Fruit fly (Drosophila melanogaster) whole organism, embryonic: Measurements from ENCODE around the gene CG43638.

Experiments
- Ada2b ChIP-seq: fragments of 200-800 bp; sonication (Bioruptor generic); IDR thresholded peaks from 2 replicates; pipeline ENCODE4 v1.3.6; 2022; ENCODE audit warnings: missing biosample characterization, missing genetic modification characterization
- CG10147 ChIP-seq: fragments of 200-800 bp; sonication (Bioruptor generic); optimal IDR thresholded peaks from 2 replicates; lab custom pipeline; 2019; ENCODE audit warnings: missing biosample characterization, mild to moderate bottlenecking, missing genetic modification characterization, moderate library complexity
- CG10321 ChIP-seq: fragments of 200-800 bp; sonication (Bioruptor generic); IDR thresholded peaks from 2 replicates; pipeline ENCODE4 v1.3.6; 2022; ENCODE audit warnings: missing biosample characterization, missing genetic modification characterization
- CG10959 ChIP-seq: fragments of 200-800 bp; sonication (Bioruptor generic); IDR thresholded peaks from 2 replicates; pipeline ENCODE4 v1.3.6; 2022; ENCODE audit warnings: missing biosample characterization, missing genetic modification characterization
- CG10979 ChIP-seq: fragments of 200-800 bp; sonication (Bioruptor generic); optimal IDR thresholded peaks from 2 replicates; lab custom pipeline; 2018; ENCODE audit warnings: missing biosample characterization, mild to moderate bottlenecking, missing genetic modification characterization, moderate library complexity
- CG11504 ChIP-seq: fragments of 200-800 bp; sonication (Bioruptor generic); optimal IDR thresholded peaks from 3 replicates; lab custom pipeline; 2019; ENCODE audit warnings: missing biosample characterization, mild to moderate bottlenecking, missing genetic modification characterization, moderate library complexity
- CG14441 ChIP-seq: fragments of 200-800 bp; sonication (Bioruptor generic); IDR thresholded peaks from 2 replicates; pipeline ENCODE4 v1.3.6; 2022; ENCODE audit warnings: missing biosample characterization, missing genetic modification characterization
- CG17568 ChIP-seq: fragments of 200-800 bp; sonication (Bioruptor generic); optimal IDR thresholded peaks from 2 replicates; lab custom pipeline; 2018; ENCODE audit warnings: missing biosample characterization, mild to moderate bottlenecking, missing genetic modification characterization, moderate library complexity
- CG2120 ChIP-seq: fragments of 200-800 bp; sonication (Bioruptor generic); optimal IDR thresholded peaks from 3 replicates; lab custom pipeline; 2016; ENCODE audit warnings: missing biosample characterization, missing genetic modification characterization
- CG30020 ChIP-seq: fragments of 200-800 bp; optimal IDR thresholded peaks from 2 replicates; lab custom pipeline; 2019; ENCODE audit warnings: missing biosample characterization, mild to moderate bottlenecking, missing genetic modification characterization, moderate library complexity
- CG30403 ChIP-seq: fragments of 200-800 bp; sonication (Bioruptor generic); optimal IDR thresholded peaks from 3 replicates; lab custom pipeline; 2016; ENCODE audit warnings: missing biosample characterization, missing genetic modification characterization
- CG3065 ChIP-seq: fragments of 200-800 bp; sonication (Bioruptor generic); optimal IDR thresholded peaks from 2 replicates; lab custom pipeline; 2016; ENCODE audit warnings: missing biosample characterization, missing genetic modification characterization
- CG3407 ChIP-seq: fragments of 200-800 bp; sonication (Bioruptor generic); optimal IDR thresholded peaks from 2 replicates; lab custom pipeline; 2018; ENCODE audit warnings: missing biosample characterization, mild to moderate bottlenecking, missing genetic modification characterization
- CG3838 ChIP-seq: fragments of 200-800 bp; sonication (Bioruptor generic); optimal IDR thresholded peaks from 3 replicates; lab custom pipeline; 2016; ENCODE audit warnings: missing biosample characterization, missing genetic modification characterization
- CG42726 ChIP-seq: fragments of 200-800 bp; sonication (Bioruptor generic); IDR thresholded peaks from 2 replicates; pipeline ENCODE4 v1.3.6; 2022; ENCODE audit warnings: missing biosample characterization, missing genetic modification characterization; ENCODE audit not compliant: partially characterized antibody
- CG9609 ChIP-seq: fragments of 200-800 bp; sonication (Bioruptor generic); optimal IDR thresholded peaks from 3 replicates; lab custom pipeline; 2016; ENCODE audit warnings: missing biosample characterization, missing genetic modification characterization
- Dip3 ChIP-seq: fragments of 200-800 bp; sonication (Bioruptor generic); optimal IDR thresholded peaks from 3 replicates; lab custom pipeline; 2016; ENCODE audit warnings: missing biosample characterization, missing genetic modification characterization
- Dref ChIP-seq: fragments of 200-800 bp; sonication (Bioruptor generic); IDR thresholded peaks from 2 replicates; pipeline ENCODE4 v1.3.6; 2022; ENCODE audit warnings: missing biosample characterization, missing genetic modification characterization
- ERR ChIP-seq: fragments of 200-800 bp; sonication (Bioruptor generic); optimal IDR thresholded peaks from 2 replicates; lab custom pipeline; 2016; ENCODE audit warnings: missing biosample characterization, missing genetic modification characterization
- Fer2 ChIP-seq: fragments of 200-800 bp; sonication (Bioruptor generic); optimal IDR thresholded peaks from 2 replicates; lab custom pipeline; 2018; ENCODE audit warnings: missing biosample characterization, mild to moderate bottlenecking, missing genetic modification characterization, moderate library complexity
- GATAe ChIP-seq: fragments of 200-800 bp; sonication (Bioruptor generic); conservative IDR thresholded peaks from 2 replicates; pipeline ENCODE4 v1.3.6; 2022; ENCODE audit warnings: missing biosample characterization, missing genetic modification characterization
- Gug ChIP-seq: fragments of 200-800 bp; sonication (Bioruptor generic); IDR thresholded peaks from 4 replicates; pipeline ENCODE4 v1.3.6; 2022; ENCODE audit warnings: missing biosample characterization, missing genetic modification characterization
- HLH3B ChIP-seq: fragments of 200-800 bp; sonication (Bioruptor generic); IDR thresholded peaks from 2 replicates; pipeline ENCODE4 v1.3.6; 2022; ENCODE audit warnings: missing biosample characterization, missing genetic modification characterization
- Hr3 ChIP-seq: fragments of 200-800 bp; sonication (Bioruptor generic); optimal IDR thresholded peaks from 3 replicates; lab custom pipeline; 2016; ENCODE audit warnings: missing biosample characterization, missing genetic modification characterization
- Kr ChIP-seq: fragments of 200-800 bp; sonication (Bioruptor generic); optimal IDR thresholded peaks from 2 replicates; lab custom pipeline; 2017; ENCODE audit warnings: missing biosample characterization, mild to moderate bottlenecking, missing genetic modification characterization
- NC2β ChIP-seq: fragments of 200-800 bp; sonication (Bioruptor generic); optimal IDR thresholded peaks from 2 replicates; lab custom pipeline; 2016; ENCODE audit warnings: missing biosample characterization, missing genetic modification characterization
- NFAT ChIP-seq: fragments of 200-800 bp; sonication (Bioruptor generic); IDR thresholded peaks from 2 replicates; pipeline ENCODE4 v1.3.6; 2022; ENCODE audit warnings: missing biosample characterization, missing genetic modification characterization
- NK7.1 ChIP-seq: fragments of 200-800 bp; sonication (Bioruptor generic); optimal IDR thresholded peaks from 3 replicates; lab custom pipeline; 2016; ENCODE audit warnings: missing biosample characterization, missing genetic modification characterization
- Neu2 ChIP-seq: fragments of 200-800 bp; sonication (Bioruptor generic); optimal IDR thresholded peaks from 3 replicates; lab custom pipeline; 2016; ENCODE audit warnings: missing biosample characterization, missing genetic modification characterization, borderline replicate concordance
- Scr ChIP-seq: fragments of 200-800 bp; sonication (Bioruptor generic); IDR thresholded peaks from 2 replicates; pipeline ENCODE4 v1.3.6; 2022; ENCODE audit warnings: missing biosample characterization, missing genetic modification characterization; ENCODE audit not compliant: partially characterized antibody
- Sin3A ChIP-seq: fragments of >200 bp; optimal IDR thresholded peaks from 2 replicates; lab custom pipeline; 2018
- ac ChIP-seq: fragments of 200-800 bp; sonication (Bioruptor generic); optimal IDR thresholded peaks from 3 replicates; lab custom pipeline; 2017; ENCODE audit warnings: missing biosample characterization, mild to moderate bottlenecking, missing genetic modification characterization
- bab2 ChIP-seq: fragments of 200-800 bp; sonication (Bioruptor generic); optimal IDR thresholded peaks from 2 replicates; lab custom pipeline; 2016; ENCODE audit warnings: missing biosample characterization, missing genetic modification characterization
- br ChIP-seq: fragments of >200 bp; optimal IDR thresholded peaks from 2 replicates; lab custom pipeline; 2017
- cg ChIP-seq: fragments of 200-800 bp; sonication (Bioruptor generic); optimal IDR thresholded peaks from 3 replicates; lab custom pipeline; 2019; ENCODE audit warnings: missing biosample characterization, mild to moderate bottlenecking, missing genetic modification characterization, moderate library complexity
- dm ChIP-seq: fragments of 200-800 bp; sonication (Bioruptor generic); optimal IDR thresholded peaks from 3 replicates; lab custom pipeline; 2016; ENCODE audit warnings: missing biosample characterization, missing genetic modification characterization
- dpn ChIP-seq, 2 experiments: fragments of 200-800 bp; sonication (Bioruptor generic); optimal IDR thresholded peaks; 3 replicates each; lab custom pipeline; 2016; ENCODE audit warnings: missing biosample characterization in 2 of 2, missing genetic modification characterization in 2 of 2
- ftz-f1 ChIP-seq: fragments of 200-800 bp; sonication (Bioruptor generic); optimal IDR thresholded peaks from 2 replicates; lab custom pipeline; 2016; ENCODE audit warnings: missing biosample characterization, missing genetic modification characterization
- kay ChIP-seq: fragments of 200-800 bp; sonication (Bioruptor generic); optimal IDR thresholded peaks from 2 replicates; lab custom pipeline; 2016; ENCODE audit warnings: missing biosample characterization, missing genetic modification characterization
- ken ChIP-seq: fragments of 200-800 bp; sonication (Bioruptor generic); IDR thresholded peaks from 3 replicates; pipeline ENCODE4 v1.3.6; 2022; ENCODE audit warnings: missing biosample characterization, missing genetic modification characterization
- mld ChIP-seq: fragments of 200-800 bp; sonication (Bioruptor generic); IDR thresholded peaks from 3 replicates; pipeline ENCODE4 v1.3.6; 2022; ENCODE audit warnings: missing biosample characterization, missing genetic modification characterization; ENCODE audit not compliant: partially characterized antibody
- org-1 ChIP-seq: fragments of 200-800 bp; sonication (Bioruptor generic); optimal IDR thresholded peaks from 2 replicates; lab custom pipeline; 2017; ENCODE audit warnings: missing biosample characterization, missing genetic modification characterization
- phol ChIP-seq: fragments of 200-800 bp; sonication (Bioruptor generic); optimal IDR thresholded peaks from 3 replicates; lab custom pipeline; 2018; ENCODE audit warnings: missing biosample characterization, mild to moderate bottlenecking, missing genetic modification characterization, moderate library complexity
- run ChIP-seq: fragments of 200-800 bp; sonication (Bioruptor generic); optimal IDR thresholded peaks from 3 replicates; lab custom pipeline; 2018; ENCODE audit warnings: missing biosample characterization, mild to moderate bottlenecking, missing genetic modification characterization
- scrt ChIP-seq: fragments of 200-800 bp; sonication (Bioruptor generic); optimal IDR thresholded peaks from 2 replicates; lab custom pipeline; 2018; ENCODE audit warnings: missing biosample characterization, mild to moderate bottlenecking, missing genetic modification characterization, moderate library complexity
- slbo ChIP-seq: fragments of 200-800 bp; sonication (Bioruptor generic); IDR thresholded peaks from 2 replicates; pipeline ENCODE4 v1.3.6; 2022; ENCODE audit warnings: missing biosample characterization, missing genetic modification characterization
- sna ChIP-seq: fragments of 200-800 bp; sonication (Bioruptor generic); IDR thresholded peaks from 2 replicates; pipeline ENCODE4 v1.3.6; 2022; ENCODE audit warnings: missing biosample characterization, missing genetic modification characterization; ENCODE audit not compliant: partially characterized antibody
- stc ChIP-seq: fragments of 200-800 bp; sonication (Bioruptor generic); IDR thresholded peaks from 2 replicates; pipeline ENCODE4 v1.3.6; 2022; ENCODE audit warnings: missing biosample characterization, missing genetic modification characterization
- tin ChIP-seq: fragments of 200-800 bp; sonication (Bioruptor generic); optimal IDR thresholded peaks from 3 replicates; lab custom pipeline; 2016; ENCODE audit warnings: missing biosample characterization, missing genetic modification characterization
- tna ChIP-seq: fragments of 200-800 bp; sonication (Bioruptor generic); IDR thresholded peaks from 2 replicates; pipeline ENCODE4 v1.3.6; 2022; ENCODE audit warnings: missing biosample characterization, missing genetic modification characterization; ENCODE audit not compliant: partially characterized antibody
- twi ChIP-seq: fragments of 200-800 bp; optimal IDR thresholded peaks from 2 replicates; lab custom pipeline; 2019; ENCODE audit warnings: missing biosample characterization, mild to moderate bottlenecking, missing genetic modification characterization, moderate library complexity
- vvl ChIP-seq: fragments of 200-800 bp; sonication (Bioruptor generic); IDR thresholded peaks from 2 replicates; pipeline ENCODE4 v1.3.6; 2022; ENCODE audit warnings: missing biosample characterization, missing genetic modification characterization

The CG43638 gene

DNA sequence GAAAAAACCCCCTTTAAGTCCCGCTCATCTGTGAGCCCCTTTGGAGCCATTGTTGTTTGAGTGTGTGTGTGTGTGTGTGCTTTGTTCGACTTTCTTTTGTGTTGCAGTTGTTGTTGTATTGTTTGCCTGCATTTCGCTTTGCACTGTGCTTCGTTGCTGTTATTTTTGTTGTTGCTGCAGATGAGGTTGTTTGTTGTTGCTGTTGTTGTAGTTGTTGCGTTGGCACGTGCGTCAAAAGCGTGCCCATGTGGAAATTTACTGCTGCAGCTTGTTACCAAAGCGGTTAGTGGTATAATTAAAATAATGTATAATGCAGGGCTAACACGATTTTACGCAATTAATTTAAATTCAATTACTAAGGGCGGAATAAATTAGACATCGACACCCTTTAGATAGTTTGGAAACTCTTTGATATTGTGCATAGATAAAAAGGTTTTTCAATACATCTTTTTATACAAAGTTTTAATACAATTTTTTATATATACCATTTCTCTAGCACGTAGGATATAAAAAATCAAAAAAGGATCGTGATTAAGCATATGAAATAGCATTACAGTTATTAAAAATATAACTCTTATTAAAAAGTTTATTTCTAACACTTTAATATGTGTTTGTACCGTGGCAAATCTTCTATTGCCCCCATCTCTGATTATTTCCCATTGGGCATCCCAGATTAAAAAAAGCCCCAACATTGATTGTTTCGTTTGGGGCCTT lies 46.0 kb downstream of the CG43638 start (continued):
- no peak for TF ChIP-seq CG10959 (GFP tag; lab: Robert Waterston, UW)
- no peak for TF ChIP-seq NC2β (GFP tag; lab: Kevin White, UChicago)
- TF ChIP-seq Gug = no peak
- no peak for TF ChIP-seq bab2 (GFP tag; lab: Kevin White, UChicago)
- TF ChIP-seq CG30020 (tag; lab: Kevin White, UChicago) = no peak
- TF ChIP-seq CG9609 (GFP tag; lab: Kevin White, UChicago) = no peak
- no peak for TF ChIP-seq twi (tag; lab: Kevin White, UChicago)
- no peak for TF ChIP-seq mld (GFP tag; lab: Robert Waterston, UW)
- TF ChIP-seq CG3838 (GFP tag; lab: Kevin White, UChicago) = no peak
- no peak for TF ChIP-seq CG14441 (GFP tag; lab: Robert Waterston, UW)
- TF ChIP-seq ken (GFP tag; lab: Robert Waterston, UW) = no peak
- peak; percentile 53 for TF ChIP-seq CG11504 (tag; lab: Kevin White, UChicago)
- TF ChIP-seq NFAT (GFP tag; lab: Robert Waterston, UW) = no peak
- TF ChIP-seq ac (GFP tag; lab: Kevin White, UChicago) = no peak
- TF ChIP-seq CG10147 = no peak
- no peak for TF ChIP-seq Neu2 (GFP tag; lab: Kevin White, UChicago)
- peak; percentile 34 for TF ChIP-seq phol (tag; lab: Kevin White, UChicago)
- no peak for TF ChIP-seq Sin3A (lab: Kevin White, UChicago)
- TF ChIP-seq Dip3 = no peak
- no peak for TF ChIP-seq CG3065 (GFP tag; lab: Kevin White, UChicago)
- no peak for TF ChIP-seq Kr
- no peak for TF ChIP-seq sna (GFP tag; lab: Robert Waterston, UW)
- no peak for TF ChIP-seq GATAe (GFP tag; lab: Robert Waterston, UW)
- no peak for TF ChIP-seq org-1 (GFP tag; lab: Kevin White, UChicago)
- no peak for TF ChIP-seq tna (GFP tag; lab: Robert Waterston, UW)
- TF ChIP-seq Hr3 (GFP tag; lab: Kevin White, UChicago) = no peak
- TF ChIP-seq Fer2 (tag; lab: Kevin White, UChicago) = no peak
- no peak for TF ChIP-seq Dref
- no peak for TF ChIP-seq run
- no peak for TF ChIP-seq tin (GFP tag; lab: Kevin White, UChicago)
- no peak for TF ChIP-seq slbo (GFP tag; lab: Robert Waterston, UW)
- TF ChIP-seq ERR (GFP tag; lab: Kevin White, UChicago) = no peak
- no peak for TF ChIP-seq kay (GFP tag; lab: Kevin White, UChicago)
- TF ChIP-seq CG10321 (GFP tag; lab: Robert Waterston, UW) = no peak
- TF ChIP-seq dpn (GFP tag; optimal IDR thresholded peaks at IDR 0.05; lab: Kevin White, UChicago) = no peak
- TF ChIP-seq CG17568 = no peak
- peak; percentile 19 for TF ChIP-seq dm (GFP tag; lab: Kevin White, UChicago)
- TF ChIP-seq cg (GFP tag; lab: Kevin White, UChicago) = peak; percentile 75
- TF ChIP-seq ftz-f1 = no peak
- TF ChIP-seq NK7.1 (GFP tag; lab: Kevin White, UChicago) = no peak
- TF ChIP-seq CG2120 (GFP tag; lab: Kevin White, UChicago) = no peak
- TF ChIP-seq HLH3B (GFP tag; lab: Robert Waterston, UW) = no peak
- TF ChIP-seq scrt (GFP tag; lab: Kevin White, UChicago) = no peak
- peak; percentile 71 for TF ChIP-seq vvl (GFP tag; lab: Robert Waterston, UW)
- no peak for TF ChIP-seq CG3407 (GFP tag; lab: Kevin White, UChicago)
- no peak for TF ChIP-seq stc (GFP tag; lab: Robert Waterston, UW)
- peak; percentile 9 for TF ChIP-seq CG10979 (tag; lab: Kevin White, UChicago)
- TF ChIP-seq CG30403 (GFP tag; lab: Kevin White, UChicago) = no peak
- no peak for TF ChIP-seq Scr
- no peak for TF ChIP-seq br (lab: Kevin White, UChicago)
- TF ChIP-seq Ada2b (GFP tag; lab: Robert Waterston, UW) = no peak
- TF ChIP-seq CG42726 (GFP tag; lab: Robert Waterston, UW) = no peak
